Worm (Caenorhabditis elegans) whole organism, late embryonic: ENCODE measurements around the gene D1086.8.

ENCODE experiments used
- C38D4.7 ChIP-seq: fragments of 200-800 bp; sonication (Bioruptor generic); optimal IDR thresholded peaks from 2 replicates; lab custom pipeline; 2018; ENCODE audit warnings: mild to moderate bottlenecking, missing genetic modification characterization, moderate library complexity, missing compliant biosample characterization
- F13H6.1 ChIP-seq: sonication (generic microtip); optimal IDR thresholded peaks from 2 replicates; lab custom pipeline; 2016; ENCODE audit warnings: missing genetic modification characterization, missing compliant biosample characterization
- K02D7.2 ChIP-seq: sonication (generic microtip); optimal IDR thresholded peaks from 2 replicates; lab custom pipeline; 2017; ENCODE audit warnings: mild to moderate bottlenecking, missing genetic modification characterization, missing compliant biosample characterization
- Y22D7AL.16 ChIP-seq: sonication (generic microtip); optimal IDR thresholded peaks from 2 replicates; lab custom pipeline; 2016; ENCODE audit warnings: missing genetic modification characterization, missing compliant biosample characterization
- ama-1 ChIP-seq: fragments of 150-350 bp; optimal IDR thresholded peaks from 2 replicates; lab custom pipeline; 2014
- ceh-18 ChIP-seq: sonication (generic microtip); optimal IDR thresholded peaks from 2 replicates; lab custom pipeline; 2016; ENCODE audit warnings: missing genetic modification characterization, missing compliant biosample characterization
- ceh-24 ChIP-seq: sonication (generic microtip); optimal IDR thresholded peaks from 2 replicates; lab custom pipeline; 2016; ENCODE audit warnings: mild to moderate bottlenecking, missing genetic modification characterization, missing compliant biosample characterization
- ceh-30 ChIP-seq: fragments of 150-350 bp; optimal IDR thresholded peaks from 2 replicates; lab custom pipeline; 2014; ENCODE audit warnings: missing biosample characterization, missing genetic modification characterization
- ceh-31 ChIP-seq: sonication (generic microtip); optimal IDR thresholded peaks from 2 replicates; lab custom pipeline; 2016; ENCODE audit warnings: missing genetic modification characterization, missing compliant biosample characterization
- ceh-48 ChIP-seq: sonication (generic microtip); optimal IDR thresholded peaks from 2 replicates; lab custom pipeline; 2016; ENCODE audit warnings: missing genetic modification characterization, inconsistent platforms, missing compliant biosample characterization
- ceh-9 ChIP-seq: sonication (generic microtip); optimal IDR thresholded peaks from 2 replicates; lab custom pipeline; 2016; ENCODE audit warnings: mild to moderate bottlenecking, missing genetic modification characterization, inconsistent platforms, missing compliant biosample characterization
- che-1 ChIP-seq: sonication (generic microtip); optimal IDR thresholded peaks from 2 replicates; lab custom pipeline; 2016; ENCODE audit warnings: mild to moderate bottlenecking, missing genetic modification characterization, missing compliant biosample characterization
- dmd-4 ChIP-seq: sonication (generic microtip); optimal IDR thresholded peaks from 2 replicates; lab custom pipeline; 2016; ENCODE audit warnings: borderline replicate concordance, missing genetic modification characterization, missing compliant biosample characterization
- elt-4 ChIP-seq: sonication (generic microtip); optimal IDR thresholded peaks from 2 replicates; lab custom pipeline; 2016; ENCODE audit warnings: missing genetic modification characterization, missing compliant biosample characterization
- ets-4 ChIP-seq: sonication (generic microtip); optimal IDR thresholded peaks from 2 replicates; lab custom pipeline; 2016; ENCODE audit warnings: missing genetic modification characterization, missing compliant biosample characterization
- eyg-1 ChIP-seq: sonication (generic microtip); optimal IDR thresholded peaks from 2 replicates; lab custom pipeline; 2016; ENCODE audit warnings: missing genotype, missing genetic modification characterization, missing compliant biosample characterization
- fax-1 ChIP-seq: sonication (generic microtip); optimal IDR thresholded peaks from 2 replicates; lab custom pipeline; 2016; ENCODE audit warnings: missing genotype, missing genetic modification characterization, missing compliant biosample characterization
- gmeb-2 ChIP-seq: sonication (generic microtip); optimal IDR thresholded peaks from 2 replicates; lab custom pipeline; 2016; ENCODE audit warnings: missing genetic modification characterization, inconsistent platforms, missing compliant biosample characterization
- hlh-30 ChIP-seq: sonication (generic microtip); optimal IDR thresholded peaks from 2 replicates; lab custom pipeline; 2017; ENCODE audit warnings: antibody characterized with exemption, missing genetic modification characterization, missing compliant biosample characterization; ENCODE audit not compliant: insufficient read depth
- lin-11 ChIP-seq: fragments of 200-800 bp; sonication (Bioruptor generic); optimal IDR thresholded peaks from 2 replicates; lab custom pipeline; 2018; ENCODE audit warnings: mild to moderate bottlenecking, missing genetic modification characterization, missing compliant biosample characterization
- madf-2 ChIP-seq: sonication (generic microtip); optimal IDR thresholded peaks from 2 replicates; lab custom pipeline; 2017; ENCODE audit warnings: missing genetic modification characterization, missing compliant biosample characterization
- nhr-11 ChIP-seq: fragments of 150-350 bp; optimal IDR thresholded peaks from 2 replicates; lab custom pipeline; 2014; ENCODE audit warnings: missing biosample characterization, missing genetic modification characterization
- npax-4 ChIP-seq: sonication (generic microtip); optimal IDR thresholded peaks from 2 replicates; lab custom pipeline; 2016; ENCODE audit warnings: missing genetic modification characterization, missing compliant biosample characterization
- pax-1 ChIP-seq: fragments of 150-350 bp; optimal IDR thresholded peaks from 2 replicates; lab custom pipeline; 2014; ENCODE audit warnings: missing biosample characterization, missing genetic modification characterization
- pha-2 ChIP-seq: sonication (generic microtip); optimal IDR thresholded peaks from 2 replicates; lab custom pipeline; 2017; ENCODE audit warnings: mild to moderate bottlenecking, missing genetic modification characterization, missing compliant biosample characterization
- ref-2 ChIP-seq: sonication (generic microtip); optimal IDR thresholded peaks from 2 replicates; lab custom pipeline; 2016; ENCODE audit warnings: missing genetic modification characterization, missing compliant biosample characterization
- sdc-2 ChIP-seq: sonication (generic microtip); optimal IDR thresholded peaks from 2 replicates; lab custom pipeline; 2016; ENCODE audit warnings: missing genotype, missing genetic modification characterization, missing compliant biosample characterization
- sox-4 ChIP-seq: sonication (generic microtip); optimal IDR thresholded peaks from 2 replicates; lab custom pipeline; 2017; ENCODE audit warnings: mild to moderate bottlenecking, missing genetic modification characterization, inconsistent platforms, missing compliant biosample characterization
- syd-9 ChIP-seq: sonication (generic microtip); optimal IDR thresholded peaks from 2 replicates; lab custom pipeline; 2016; ENCODE audit warnings: mild to moderate bottlenecking, missing genetic modification characterization, moderate library complexity, missing compliant biosample characterization
- tbx-7 ChIP-seq: sonication (generic microtip); optimal IDR thresholded peaks from 2 replicates; lab custom pipeline; 2016; ENCODE audit warnings: missing genotype, missing genetic modification characterization, missing compliant biosample characterization
- unc-3 ChIP-seq, 2 experiments: fragments of 200-800 bp in 1 of 2; sonication (Bioruptor generic) in 1 of 2; sonication (generic microtip) in 1 of 2; conservative IDR thresholded peaks in 1 of 2; optimal IDR thresholded peaks in 1 of 2; 2 replicates each; pipeline versions ENCODE4 v1.3.6 to Lab custom; 2016 to 2022; ENCODE audit warnings: missing compliant biosample characterization in 2 of 2, missing genetic modification characterization in 2 of 2, missing genetic modification reagents in 1 of 2
- unc-55 ChIP-seq: sonication (generic microtip); optimal IDR thresholded peaks from 2 replicates; lab custom pipeline; 2017; ENCODE audit warnings: missing biosample characterization, missing genetic modification reagents, missing genetic modification characterization
- unc-86 ChIP-seq: sonication (generic microtip); optimal IDR thresholded peaks from 2 replicates; lab custom pipeline; 2016; ENCODE audit warnings: missing genetic modification characterization, missing compliant biosample characterization
- zip-5 ChIP-seq: sonication (generic microtip); optimal IDR thresholded peaks from 2 replicates; lab custom pipeline; 2016; ENCODE audit warnings: missing genetic modification characterization, missing compliant biosample characterization

Gene D1086.8

ce11 chrV:14088051-14088450, 5.9 kb upstream of the D1086.8 start, which contains the start of gene D1086.19:
Gene D1086.19 (plus strand): TSS chrV:14088351.
- no peak for TF ChIP-seq ref-2
- TF ChIP-seq hlh-30 (tag; lab: Kevin White, UChicago) = no peak

ce11 chrV:14090309-14090967, 3.5 kb upstream of the D1086.8 start, which contains the start of the genes D1086.5 and him-5:
Gene D1086.5 (minus strand): TSS chrV:14090359.
Gene him-5 (plus strand): TSS chrV:14090426.
- TF ChIP-seq Y22D7AL.16 (tag; lab: Kevin White, UChicago) (no peak), nhr-11 (no peak), ets-4 (tag; lab: Kevin White, UChicago) (no peak), fax-1 (tag; lab: Kevin White, UChicago) (no peak), syd-9 (tag; lab: Kevin White, UChicago) (no peak), eyg-1 (tag; lab: Kevin White, UChicago) (no peak), ceh-24 (tag; lab: Kevin White, UChicago) (no peak), F13H6.1 (tag; lab: Kevin White, UChicago) (no peak), ceh-30 (no peak), ceh-48 (tag; lab: Kevin White, UChicago) (no peak), pax-1 (tag; lab: Kevin White, UChicago) (no peak), dmd-4 (tag; lab: Kevin White, UChicago) (no peak), ceh-18 (no peak), sdc-2 (tag; lab: Kevin White, UChicago) (no peak), tbx-7 (no peak), npax-4 (tag; lab: Kevin White, UChicago) (no peak)

- no peak for TF ChIP-seq gmeb-2 (tag; lab: Kevin White, UChicago)
- peak; percentile 72 for TF ChIP-seq ama-1
- TF ChIP-seq pha-2 (tag; lab: Kevin White, UChicago) = no peak
- TF ChIP-seq che-1 = no peak
- TF ChIP-seq ceh-30 = no peak
- TF ChIP-seq tbx-7 = no peak
- no peak for TF ChIP-seq lin-11 (tag; lab: Kevin White, UChicago)
- TF ChIP-seq unc-3 (GFP tag; conservative IDR thresholded peaks at IDR 0.05; lab: Robert Waterston, UW) = no peak
- no peak for TF ChIP-seq unc-3 (tag; optimal IDR thresholded peaks at IDR 0.05; lab: Kevin White, UChicago)
Measured at ce11 chrV:14092403-14092802, 1.5 kb upstream of the D1086.8 start, which contains the start of gene D1086.3. Gene D1086.3 (plus strand): TSS chrV:14092792.

ce11 chrV:14094546-14094945, 641 bp downstream of the D1086.8 start:
- no peak for TF ChIP-seq zip-5 (tag; lab: Kevin White, UChicago)
- no peak for TF ChIP-seq elt-4 (tag; lab: Kevin White, UChicago)
- TF ChIP-seq gmeb-2 (tag; lab: Kevin White, UChicago) = no peak
- TF ChIP-seq C38D4.7 = no peak
- TF ChIP-seq ceh-9 = no peak
- TF ChIP-seq unc-3 (GFP tag; conservative IDR thresholded peaks at IDR 0.05; lab: Robert Waterston, UW) = no peak
- no peak for TF ChIP-seq unc-3 (tag; optimal IDR thresholded peaks at IDR 0.05; lab: Kevin White, UChicago)
- no peak for TF ChIP-seq ceh-31 (tag; lab: Kevin White, UChicago)
- no peak for TF ChIP-seq sox-4 (tag; lab: Kevin White, UChicago)
- TF ChIP-seq K02D7.2 = no peak
- TF ChIP-seq madf-2 (tag; lab: Kevin White, UChicago) = no peak
- no peak for TF ChIP-seq unc-86 (tag; lab: Kevin White, UChicago)
- TF ChIP-seq pax-1 (tag; lab: Kevin White, UChicago) = no peak
- no peak for TF ChIP-seq ceh-30
- no peak for TF ChIP-seq sdc-2 (tag; lab: Kevin White, UChicago)
- TF ChIP-seq, all 69 proteins: peak for 0

ce11 chrV:14094953-14095352, 1.0 kb downstream of the D1086.8 start:
- peak; percentile 9 for TF ChIP-seq unc-55 (GFP tag; lab: Kevin White, UChicago)
- TF ChIP-seq unc-3 (GFP tag; conservative IDR thresholded peaks at IDR 0.05; lab: Robert Waterston, UW) = no peak
- no peak for TF ChIP-seq unc-3 (tag; optimal IDR thresholded peaks at IDR 0.05; lab: Kevin White, UChicago)
